Worm (Caenorhabditis elegans) whole organism, early embryonic: ENCODE results near the gene F40G9.19.

ENCODE experiments used
- B0310.2 ChIP-seq: sonication (generic microtip); optimal IDR thresholded peaks from 2 replicates; lab custom pipeline; 2016; ENCODE audit warnings: mild to moderate bottlenecking, missing genetic modification characterization, missing compliant biosample characterization
- aly-1 ChIP-seq: sonication (generic microtip); optimal IDR thresholded peaks from 2 replicates; lab custom pipeline; 2016; ENCODE audit warnings: missing genetic modification characterization, missing compliant biosample characterization
- ceh-36 ChIP-seq: sonication (generic microtip); optimal IDR thresholded peaks from 2 replicates; lab custom pipeline; 2016; ENCODE audit warnings: missing genetic modification characterization, inconsistent platforms, missing compliant biosample characterization
- hnd-1 ChIP-seq: sonication (generic microtip); optimal IDR thresholded peaks from 2 replicates; lab custom pipeline; 2016; ENCODE audit warnings: missing genetic modification characterization, missing compliant biosample characterization
- tbx-11 ChIP-seq: fragments of 200-800 bp; sonication (Bioruptor generic); IDR thresholded peaks from 2 replicates; pipeline ENCODE4 v1.3.6; 2022; ENCODE audit warnings: missing genetic modification characterization, missing compliant biosample characterization

DNA sequence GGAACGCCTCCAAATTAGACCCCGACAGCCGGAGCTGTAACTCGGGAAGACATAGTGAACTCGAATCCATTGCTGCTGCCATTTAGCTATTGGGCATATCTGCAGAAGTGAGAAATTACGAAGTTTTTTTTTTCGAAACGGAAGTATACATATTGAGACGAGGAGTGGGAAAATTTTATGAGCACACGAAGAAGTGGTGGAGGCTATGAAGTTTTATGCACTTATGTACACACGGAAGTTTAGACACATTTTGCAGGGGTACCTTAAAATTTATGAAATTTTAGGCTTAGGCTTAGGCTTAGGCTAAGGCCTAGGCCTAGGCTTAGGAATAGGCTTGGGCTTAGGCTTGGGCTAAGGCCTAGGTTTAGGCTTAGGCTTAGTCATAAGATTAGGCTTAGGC is 33.4 kb downstream of the F40G9.19 start, which contains the start of gene W10C4.1:
- TF ChIP-seq ceh-36 (tag; lab: Kevin White, UChicago) (no peak), aly-1 (no peak), tbx-11 (GFP tag; lab: Robert Waterston, UW) (no peak), B0310.2 (tag; lab: Kevin White, UChicago) (no peak), hnd-1 (tag; lab: Kevin White, UChicago) (no peak)
